Worm (Caenorhabditis elegans) whole organism, L2 larva: ENCODE data around the gene fbxa-197.

Source experiments
- R02D3.7 ChIP-seq: fragments of 150-350 bp; optimal IDR thresholded peaks from 2 replicates; lab custom pipeline; 2014; ENCODE audit warnings: missing biosample characterization, missing genetic modification characterization
- ama-1 ChIP-seq: fragments of 150-350 bp; optimal IDR thresholded peaks from 2 replicates; lab custom pipeline; 2018; ENCODE audit warnings: inconsistent platforms
- ceh-82 ChIP-seq: fragments of 150-350 bp; optimal IDR thresholded peaks from 2 replicates; lab custom pipeline; 2014; ENCODE audit warnings: missing biosample characterization, missing genetic modification characterization
- crh-2 ChIP-seq: sonication (generic microtip); optimal IDR thresholded peaks from 2 replicates; lab custom pipeline; 2017; ENCODE audit warnings: missing biosample characterization, missing genetic modification characterization
- dmd-4 ChIP-seq: sonication (generic microtip); optimal IDR thresholded peaks from 2 replicates; lab custom pipeline; 2017; ENCODE audit warnings: missing biosample characterization, missing genetic modification characterization
- elt-1 ChIP-seq: fragments of 150-350 bp; optimal IDR thresholded peaks from 2 replicates; lab custom pipeline; 2014; ENCODE audit warnings: missing biosample characterization, missing genetic modification characterization
- lin-13 ChIP-seq: fragments of 150-350 bp; optimal IDR thresholded peaks from 2 replicates; lab custom pipeline; 2014; ENCODE audit warnings: missing biosample characterization, missing genetic modification reagents, missing genetic modification characterization
- nhr-10 ChIP-seq: sonication (generic microtip); optimal IDR thresholded peaks from 2 replicates; lab custom pipeline; 2017; ENCODE audit warnings: missing biosample characterization, missing genetic modification characterization
- nhr-11 ChIP-seq: fragments of 150-350 bp; optimal IDR thresholded peaks from 2 replicates; lab custom pipeline; 2014; ENCODE audit warnings: missing biosample characterization, missing genetic modification characterization
- nhr-12 ChIP-seq: fragments of 150-350 bp; optimal IDR thresholded peaks from 2 replicates; lab custom pipeline; 2014; ENCODE audit warnings: missing biosample characterization, missing genetic modification characterization
- nhr-23 ChIP-seq: fragments of 150-350 bp; optimal IDR thresholded peaks from 2 replicates; lab custom pipeline; 2014; ENCODE audit warnings: missing biosample characterization, missing genetic modification reagents, missing genetic modification characterization
- nhr-77 ChIP-seq: fragments of 150-350 bp; optimal IDR thresholded peaks from 2 replicates; lab custom pipeline; 2014; ENCODE audit warnings: missing biosample characterization, missing genetic modification characterization
- skn-1 ChIP-seq: sonication (generic microtip); optimal IDR thresholded peaks from 2 replicates; lab custom pipeline; 2017; ENCODE audit warnings: missing biosample characterization, missing genetic modification characterization
- ztf-11 ChIP-seq: sonication (generic microtip); optimal IDR thresholded peaks from 2 replicates; lab custom pipeline; 2017; ENCODE audit warnings: missing biosample characterization, missing genetic modification characterization

- TF ChIP-seq nhr-12 (tag; lab: Kevin White, UChicago) (no peak), ama-1 (no peak), nhr-10 (tag; lab: Kevin White, UChicago) (no peak), lin-13 (GFP tag; lab: Kevin White, UChicago) (no peak), R02D3.7 (tag; lab: Kevin White, UChicago) (no peak), elt-1 (no peak), ceh-82 (tag; lab: Kevin White, UChicago) (no peak), ztf-11 (tag; lab: Kevin White, UChicago) (no peak), nhr-11 (tag; lab: Kevin White, UChicago) (no peak), skn-1 (tag; lab: Kevin White, UChicago) (no peak), dmd-4 (no peak), nhr-77 (tag; lab: Kevin White, UChicago) (no peak), crh-2 (tag; lab: Kevin White, UChicago) (no peak), nhr-23 (tag; lab: Kevin White, UChicago) (no peak)
These were observed 47.3 kb downstream of the fbxa-197 start for ce11 chrV:15914774-15915173.
